Fruit fly (Drosophila melanogaster) whole organism, wandering third instar larva: ENCODE data around the gene CG42637.

Experiments used
- CG9705 ChIP-seq: fragments of 200-800 bp; sonication (Bioruptor generic); optimal IDR thresholded peaks from 2 replicates; lab custom pipeline; 2018; ENCODE audit warnings: missing biosample characterization, mild to moderate bottlenecking, missing genetic modification characterization
- Dif ChIP-seq: fragments of 200-275, 200-300 bp; sonication (Bioruptor generic); optimal IDR thresholded peaks from 2 replicates; lab custom pipeline; 2018; ENCODE audit warnings: missing biosample characterization, missing genetic modification characterization; ENCODE audit not compliant: partially characterized antibody
- br ChIP-seq: fragments of 200-800 bp; sonication (Bioruptor generic); optimal IDR thresholded peaks from 2 replicates; lab custom pipeline; 2016; ENCODE audit warnings: missing biosample characterization, missing genetic modification characterization
- brk ChIP-seq: fragments of 200-800 bp; sonication (Bioruptor generic); optimal IDR thresholded peaks from 2 replicates; lab custom pipeline; 2016; ENCODE audit warnings: missing biosample characterization, mild to moderate bottlenecking, missing genetic modification characterization
- psq ChIP-seq: fragments of 200-800 bp; sonication (Bioruptor generic); optimal IDR thresholded peaks from 3 replicates; lab custom pipeline; 2017; ENCODE audit warnings: missing biosample characterization, mild to moderate bottlenecking, missing genetic modification characterization, moderate library complexity
- sv ChIP-seq: fragments of 200-800 bp; sonication (Bioruptor generic); optimal IDR thresholded peaks from 3 replicates; lab custom pipeline; 2016; ENCODE audit warnings: missing biosample characterization, missing genetic modification characterization
- woc ChIP-seq: sonication (Bioruptor generic); optimal IDR thresholded peaks from 2 replicates; lab custom pipeline; 2016; ENCODE audit warnings: missing biosample characterization, mild to moderate bottlenecking, missing genetic modification characterization

DNA sequence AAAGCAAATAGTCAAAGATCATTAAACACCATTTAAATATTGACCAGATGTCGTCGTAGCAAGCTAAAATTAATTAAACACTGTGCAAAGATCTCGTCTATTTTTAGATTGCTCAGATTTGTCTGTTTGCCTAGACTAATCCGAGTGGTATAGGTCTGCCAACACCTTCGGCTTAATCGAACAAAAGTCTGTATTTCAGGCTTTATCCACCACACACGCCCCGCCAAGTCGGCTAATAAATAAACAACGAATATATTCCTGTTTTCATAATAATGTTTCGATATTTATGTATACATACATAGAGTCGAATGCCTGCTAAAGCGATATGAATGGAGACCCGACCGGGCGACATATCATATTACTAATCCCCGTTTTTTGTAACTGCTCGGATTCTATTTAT, 14.8 kb downstream of the CG42637 start:
- no peak for TF ChIP-seq br (GFP tag; lab: Kevin White, UChicago)
- no peak for TF ChIP-seq brk (GFP tag; lab: Kevin White, UChicago)
- no peak for TF ChIP-seq CG9705 (GFP tag; lab: Kevin White, UChicago)
- TF ChIP-seq Dif (GFP tag; lab: Kevin White, UChicago), result no peak
- TF ChIP-seq woc (GFP tag; lab: Kevin White, UChicago), result no peak
- TF ChIP-seq sv (GFP tag; lab: Kevin White, UChicago), result no peak
- TF ChIP-seq psq, result no peak
